Fruit fly (Drosophila melanogaster) whole organism, embryonic: ENCODE measurements around the gene CG3104.
A peak's percentile ranks its signal among the peaks of the same experiment; 100 is the strongest.

Experiments
- Atf6 ChIP-seq: fragments of 200-800 bp; sonication (Bioruptor generic); IDR thresholded peaks from 2 replicates; pipeline ENCODE4 v1.3.6; 2022; ENCODE audit warnings: missing biosample characterization, missing genetic modification characterization
- B-H1 ChIP-seq: fragments of 200-800 bp; sonication (Bioruptor generic); IDR thresholded peaks from 3 replicates; pipeline ENCODE4 v1.3.6; 2022; ENCODE audit warnings: missing biosample characterization, missing genetic modification characterization
- Blimp-1 ChIP-seq: fragments of 200-800 bp; sonication (Bioruptor generic); optimal IDR thresholded peaks from 3 replicates; lab custom pipeline; 2018; ENCODE audit warnings: missing biosample characterization, missing genetic modification characterization, mild to moderate bottlenecking, moderate library complexity, missing genetic modification reagents
- CG11398 ChIP-seq: fragments of 200-800 bp; sonication (Bioruptor generic); optimal IDR thresholded peaks from 2 replicates; lab custom pipeline; 2016; ENCODE audit warnings: missing biosample characterization, missing genetic modification characterization
- CG1233 ChIP-seq: fragments of 200-800 bp; sonication (Bioruptor generic); optimal IDR thresholded peaks from 4 replicates; lab custom pipeline; 2018; ENCODE audit warnings: missing biosample characterization, mild to moderate bottlenecking, missing genetic modification characterization
- CG13296 ChIP-seq: fragments of 200-800 bp; sonication (Bioruptor generic); optimal IDR thresholded peaks from 3 replicates; lab custom pipeline; 2018; ENCODE audit warnings: missing biosample characterization, mild to moderate bottlenecking, missing genetic modification characterization
- CG17328 ChIP-seq: fragments of 200-800 bp; sonication (Bioruptor generic); IDR thresholded peaks from 2 replicates; pipeline ENCODE4 v1.3.6; 2022; ENCODE audit warnings: missing biosample characterization, missing genetic modification characterization
- CG2199 ChIP-seq: fragments of 200-800 bp; sonication (Bioruptor generic); IDR thresholded peaks from 3 replicates; pipeline ENCODE4 v1.3.6; 2022; ENCODE audit warnings: missing biosample characterization, missing genetic modification characterization
- CG2875 ChIP-seq: fragments of 200-800 bp; sonication (Bioruptor generic); optimal IDR thresholded peaks from 2 replicates; lab custom pipeline; 2017; ENCODE audit warnings: missing biosample characterization, mild to moderate bottlenecking, missing genetic modification characterization, missing genetic modification reagents
- CG31224 ChIP-seq: fragments of 200-800 bp; sonication (Bioruptor generic); IDR thresholded peaks from 2 replicates; pipeline ENCODE4 v1.3.6; 2022; ENCODE audit warnings: missing biosample characterization, missing genetic modification characterization
- CG31365 ChIP-seq: fragments of 200-800 bp; sonication (Bioruptor generic); optimal IDR thresholded peaks from 2 replicates; lab custom pipeline; 2018; ENCODE audit warnings: missing biosample characterization, mild to moderate bottlenecking, missing genetic modification characterization
- CG4617 ChIP-seq: fragments of 200-800 bp; sonication (Bioruptor generic); optimal IDR thresholded peaks from 3 replicates; lab custom pipeline; 2016; ENCODE audit warnings: missing biosample characterization, missing genetic modification characterization, borderline replicate concordance
- CG6689 ChIP-seq: fragments of 200-800 bp; sonication (Bioruptor generic); IDR thresholded peaks from 2 replicates; pipeline ENCODE4 v1.3.6; 2022; ENCODE audit warnings: missing biosample characterization, missing genetic modification characterization
- CG7786 ChIP-seq: fragments of 200-800 bp; sonication (Bioruptor generic); optimal IDR thresholded peaks from 2 replicates; lab custom pipeline; 2016; ENCODE audit warnings: missing biosample characterization, missing genetic modification characterization
- CG8281 ChIP-seq: fragments of 200-800 bp; sonication (Bioruptor generic); optimal IDR thresholded peaks from 2 replicates; lab custom pipeline; 2018; ENCODE audit warnings: missing biosample characterization, mild to moderate bottlenecking, missing genetic modification characterization, moderate library complexity
- CG8290 ChIP-seq, 3 experiments: fragments of 200-800 bp; sonication (Bioruptor generic); optimal IDR thresholded peaks; 2 replicates each; lab custom pipeline; 2016 to 2019; ENCODE audit warnings: missing biosample characterization in 3 of 3, missing genetic modification characterization in 3 of 3, mild to moderate bottlenecking in 2 of 3, moderate library complexity in 1 of 3
- CG8765 ChIP-seq: fragments of 200-800 bp; sonication (Bioruptor generic); IDR thresholded peaks from 2 replicates; pipeline ENCODE4 v1.3.6; 2022; ENCODE audit warnings: missing biosample characterization, missing genetic modification characterization
- CrebB ChIP-seq: fragments of 200-800 bp; sonication (Bioruptor generic); optimal IDR thresholded peaks from 3 replicates; lab custom pipeline; 2018; ENCODE audit warnings: missing biosample characterization, mild to moderate bottlenecking, missing genetic modification characterization
- Dp ChIP-seq: fragments of 200-800 bp; sonication (Bioruptor generic); optimal IDR thresholded peaks from 2 replicates; lab custom pipeline; 2018; ENCODE audit warnings: missing biosample characterization, mild to moderate bottlenecking, missing genetic modification characterization, moderate library complexity
- Drgx ChIP-seq: fragments of 200-800 bp; sonication (Bioruptor generic); IDR thresholded peaks from 2 replicates; pipeline ENCODE4 v1.3.6; 2022; ENCODE audit warnings: missing biosample characterization, missing genetic modification characterization
- E2f2 ChIP-seq: fragments of 200-800 bp; sonication (Bioruptor generic); IDR thresholded peaks from 2 replicates; pipeline ENCODE4 v1.3.6; 2022; ENCODE audit warnings: missing biosample characterization, missing genetic modification characterization
- ERR ChIP-seq: fragments of 200-800 bp; sonication (Bioruptor generic); optimal IDR thresholded peaks from 2 replicates; lab custom pipeline; 2016; ENCODE audit warnings: missing biosample characterization, missing genetic modification characterization
- HLH3B ChIP-seq: fragments of 200-800 bp; sonication (Bioruptor generic); IDR thresholded peaks from 2 replicates; pipeline ENCODE4 v1.3.6; 2022; ENCODE audit warnings: missing biosample characterization, missing genetic modification characterization
- MESR4 ChIP-seq: fragments of 200-800 bp; sonication (Bioruptor generic); optimal IDR thresholded peaks from 2 replicates; lab custom pipeline; 2018; ENCODE audit warnings: missing biosample characterization, mild to moderate bottlenecking, missing genetic modification characterization, moderate library complexity
- Max ChIP-seq: fragments of 200-800 bp; sonication (Bioruptor generic); optimal IDR thresholded peaks from 2 replicates; lab custom pipeline; 2016; ENCODE audit warnings: missing biosample characterization, mild to moderate bottlenecking, missing genetic modification characterization
- Med ChIP-seq: fragments of 200-800 bp; sonication (Bioruptor generic); peaks from one replicate; lab custom pipeline; 2016; ENCODE audit warnings: missing biosample characterization, missing genetic modification characterization, mild to moderate bottlenecking, inconsistent platforms, moderate library complexity
- Oli ChIP-seq: fragments of 200-800 bp; sonication (Bioruptor generic); optimal IDR thresholded peaks from 2 replicates; lab custom pipeline; 2018; ENCODE audit warnings: missing biosample characterization, mild to moderate bottlenecking, missing genetic modification characterization, moderate library complexity
- Six4 ChIP-seq: fragments of 200-800 bp; sonication (Bioruptor generic); optimal IDR thresholded peaks from 2 replicates; lab custom pipeline; 2016; ENCODE audit warnings: missing biosample characterization, missing genetic modification characterization
- YL-1 ChIP-seq: fragments of 200-800 bp; sonication (Bioruptor generic); optimal IDR thresholded peaks from 3 replicates; lab custom pipeline; 2017; ENCODE audit warnings: missing biosample characterization, mild to moderate bottlenecking, missing genetic modification characterization
- bigmax ChIP-seq: fragments of 200-800 bp; sonication (Bioruptor generic); optimal IDR thresholded peaks from 2 replicates; lab custom pipeline; 2018; ENCODE audit warnings: missing biosample characterization, mild to moderate bottlenecking, missing genetic modification characterization
- bsh ChIP-seq, 2 experiments: fragments of 200-800 bp; sonication (Bioruptor generic); optimal IDR thresholded peaks; 2 replicates each; lab custom pipeline; 2017 to 2018; ENCODE audit warnings: mild to moderate bottlenecking in 2 of 2, missing biosample characterization in 2 of 2, missing genetic modification characterization in 2 of 2, moderate library complexity in 1 of 2
- chinmo ChIP-seq: fragments of 200-800 bp; sonication (Bioruptor generic); IDR thresholded peaks from 4 replicates; pipeline ENCODE4 v1.3.6; 2022; ENCODE audit warnings: missing biosample characterization, missing genetic modification characterization; ENCODE audit not compliant: partially characterized antibody
- chm ChIP-seq: fragments of 200-800 bp; sonication (Bioruptor generic); IDR thresholded peaks from 2 replicates; pipeline ENCODE4 v1.3.6; 2022; ENCODE audit warnings: missing biosample characterization, missing genetic modification characterization
- danr ChIP-seq: fragments of 200-800 bp; sonication (Bioruptor generic); IDR thresholded peaks from 2 replicates; pipeline ENCODE4 v1.3.6; 2022; ENCODE audit warnings: missing biosample characterization, missing genetic modification characterization
- dati ChIP-seq: fragments of 200-800 bp; sonication (Bioruptor generic); IDR thresholded peaks from 2 replicates; pipeline ENCODE4 v1.3.6; 2022; ENCODE audit warnings: missing biosample characterization, missing genetic modification characterization
- dm ChIP-seq: fragments of 200-800 bp; sonication (Bioruptor generic); optimal IDR thresholded peaks from 3 replicates; lab custom pipeline; 2016; ENCODE audit warnings: missing biosample characterization, missing genetic modification characterization
- exex ChIP-seq: fragments of 200-800 bp; sonication (Bioruptor generic); optimal IDR thresholded peaks from 4 replicates; lab custom pipeline; 2018; ENCODE audit warnings: missing biosample characterization, mild to moderate bottlenecking, missing genetic modification characterization, moderate library complexity
- grau ChIP-seq: fragments of 200-800 bp; optimal IDR thresholded peaks from 3 replicates; lab custom pipeline; 2019; ENCODE audit warnings: missing biosample characterization, mild to moderate bottlenecking, missing genetic modification characterization, moderate library complexity
- kah ChIP-seq: fragments of 200-800 bp; sonication (Bioruptor generic); optimal IDR thresholded peaks from 2 replicates; lab custom pipeline; 2018; ENCODE audit warnings: missing biosample characterization, mild to moderate bottlenecking, missing genetic modification characterization
- knrl ChIP-seq: fragments of 200-800 bp; sonication (Bioruptor generic); IDR thresholded peaks from 3 replicates; pipeline ENCODE4 v1.3.6; 2022; ENCODE audit warnings: missing biosample characterization, missing genetic modification characterization; ENCODE audit not compliant: partially characterized antibody
- lmd ChIP-seq: fragments of 200-800 bp; sonication (Bioruptor generic); IDR thresholded peaks from 2 replicates; pipeline ENCODE4 v1.3.6; 2022; ENCODE audit warnings: missing biosample characterization, missing genetic modification characterization
- mld ChIP-seq: fragments of 200-800 bp; sonication (Bioruptor generic); IDR thresholded peaks from 3 replicates; pipeline ENCODE4 v1.3.6; 2022; ENCODE audit warnings: missing biosample characterization, missing genetic modification characterization; ENCODE audit not compliant: partially characterized antibody
- onecut ChIP-seq: fragments of 200-800 bp; sonication (Bioruptor generic); IDR thresholded peaks from 2 replicates; pipeline ENCODE4 v1.3.6; 2022; ENCODE audit warnings: missing biosample characterization, missing genetic modification characterization
- otp ChIP-seq: fragments of 200-800 bp; sonication (Bioruptor generic); IDR thresholded peaks from 3 replicates; pipeline ENCODE4, ENCODE4 v1.3.6; 2022; ENCODE audit warnings: missing biosample characterization, missing genetic modification characterization
- rib ChIP-seq: fragments of 200-800 bp; sonication (Bioruptor generic); IDR thresholded peaks from 2 replicates; pipeline ENCODE4 v1.3.6; 2022; ENCODE audit warnings: missing biosample characterization, missing genetic modification characterization
- row ChIP-seq: fragments of 200-800 bp; sonication (Bioruptor generic); IDR thresholded peaks from 3 replicates; pipeline ENCODE4 v1.3.6; 2022; ENCODE audit warnings: missing biosample characterization, missing genetic modification characterization
- sna ChIP-seq: fragments of 200-800 bp; sonication (Bioruptor generic); IDR thresholded peaks from 2 replicates; pipeline ENCODE4 v1.3.6; 2022; ENCODE audit warnings: missing biosample characterization, missing genetic modification characterization; ENCODE audit not compliant: partially characterized antibody
- sug ChIP-seq: fragments of 200-800 bp; optimal IDR thresholded peaks from 2 replicates; lab custom pipeline; 2019; ENCODE audit warnings: missing biosample characterization, mild to moderate bottlenecking, missing genetic modification characterization, moderate library complexity
- tgo ChIP-seq: fragments of 200-800 bp; sonication (Bioruptor generic); IDR thresholded peaks from 3 replicates; pipeline ENCODE4 v1.3.6; 2022; ENCODE audit warnings: missing biosample characterization, missing genetic modification characterization
- vfl ChIP-seq: fragments of 200-800 bp; sonication (Bioruptor generic); optimal IDR thresholded peaks from 2 replicates; lab custom pipeline; 2016; ENCODE audit warnings: missing biosample characterization, missing genetic modification characterization

The CG3104 gene

dm6 chr2L:2874185-2874541 lies 18.6 kb upstream of the CG3104 start, which contains the start of gene Ifrd1 (continued):
- TF ChIP-seq CG4617: peak; percentile 4
- no peak for TF ChIP-seq CG8765 (GFP tag; lab: Robert Waterston, UW)
- TF ChIP-seq chinmo: peak; percentile 38; the same call in 2 of the 4 replicates
- TF ChIP-seq CG8290 (GFP tag; optimal IDR thresholded peaks at IDR 0.05; lab: Kevin White, UChicago): no peak
- TF ChIP-seq CG8290 (tag; optimal IDR thresholded peaks at IDR 0.05; lab: Kevin White, UChicago): peak in 1 of 2 experiments; percentile 36
- no peak for TF ChIP-seq CG7786
- peak; percentile 62; the same call in 1 of the 2 replicates for TF ChIP-seq chm (GFP tag; lab: Robert Waterston, UW)
- TF ChIP-seq CG17328 (GFP tag; lab: Robert Waterston, UW): no peak
- no peak for TF ChIP-seq sna (GFP tag; lab: Robert Waterston, UW)
- no peak for TF ChIP-seq CG13296
- peak; percentile 82 for TF ChIP-seq MESR4
- TF ChIP-seq rib (GFP tag; lab: Robert Waterston, UW): 0 out of 2 replicates have a peak, but pooled peaks have one; percentile 13
- no peak for TF ChIP-seq sug (tag; lab: Kevin White, UChicago)
- no peak for TF ChIP-seq ERR

dm6 chr2L:2873729-2874127 lies 18.1 kb upstream of the CG3104 start:
- no peak for TF ChIP-seq mld (GFP tag; lab: Robert Waterston, UW)
- TF ChIP-seq danr (GFP tag; lab: Robert Waterston, UW): no peak
- TF ChIP-seq Blimp-1 (GFP tag; lab: Kevin White, UChicago): no peak
- TF ChIP-seq Drgx: no peak
- no peak for TF ChIP-seq CG31224
- TF ChIP-seq onecut (GFP tag; lab: Robert Waterston, UW): peak; percentile 79
- TF ChIP-seq B-H1 (GFP tag; lab: Robert Waterston, UW): no peak
- no peak for TF ChIP-seq CG1233 (GFP tag; lab: Kevin White, UChicago)
- peak; percentile 68 for TF ChIP-seq dm (GFP tag; lab: Kevin White, UChicago)
- no peak for TF ChIP-seq YL-1
- no peak for TF ChIP-seq vfl (GFP tag; lab: Kevin White, UChicago)
- no peak for TF ChIP-seq CG2875 (GFP tag; lab: Kevin White, UChicago)
- no peak for TF ChIP-seq Med (GFP tag; lab: Kevin White, UChicago)
- 0 out of 2 replicates have a peak, but pooled peaks have one; percentile 3 for TF ChIP-seq Atf6
- no peak for TF ChIP-seq CG6689 (GFP tag; lab: Robert Waterston, UW)
- peak; percentile 71 for TF ChIP-seq bigmax (GFP tag; lab: Kevin White, UChicago)
- no peak for TF ChIP-seq grau (tag; lab: Kevin White, UChicago)
- TF ChIP-seq CG31365 (tag; lab: Kevin White, UChicago): no peak
- no peak for TF ChIP-seq row (GFP tag; lab: Robert Waterston, UW)
- TF ChIP-seq lmd: no peak
- TF ChIP-seq kah (GFP tag; lab: Kevin White, UChicago): no peak
- TF ChIP-seq dati (GFP tag; lab: Robert Waterston, UW): no peak
- no peak for TF ChIP-seq otp (GFP tag; lab: Robert Waterston, UW)
- TF ChIP-seq Six4 (GFP tag; lab: Kevin White, UChicago): no peak
- TF ChIP-seq CrebB: no peak
- no peak for TF ChIP-seq bsh (GFP tag; optimal IDR thresholded peaks at IDR 0.05; lab: Kevin White, UChicago)
- no peak for TF ChIP-seq Oli (tag; lab: Kevin White, UChicago)
- TF ChIP-seq HLH3B (GFP tag; lab: Robert Waterston, UW): 0 out of 2 replicates have a peak, but pooled peaks have one; percentile 2
- no peak for TF ChIP-seq CG2199 (GFP tag; lab: Robert Waterston, UW)
- TF ChIP-seq CG11398 (GFP tag; lab: Kevin White, UChicago): no peak
- no peak for TF ChIP-seq Dp
- no peak for TF ChIP-seq exex
- TF ChIP-seq tgo (GFP tag; lab: Robert Waterston, UW): no peak
- peak; percentile 20 for TF ChIP-seq Max (GFP tag; lab: Kevin White, UChicago)
- no peak for TF ChIP-seq E2f2 (GFP tag; lab: Robert Waterston, UW)
- no peak for TF ChIP-seq CG8281 (tag; lab: Kevin White, UChicago)
- no peak for TF ChIP-seq knrl (GFP tag; lab: Robert Waterston, UW)
- TF ChIP-seq, all 482 proteins: peak for 6
